Worm (Caenorhabditis elegans) whole organism, mixed stage, embryonic: ENCODE results near the gene npr-30.

ENCODE experiments used
- blmp-1 ChIP-seq: fragments of 150-350 bp; optimal IDR thresholded peaks from 2 replicates; lab custom pipeline; 2014; ENCODE audit warnings: missing biosample characterization, missing genetic modification characterization
- ceh-39 ChIP-seq: fragments of 150-350 bp; optimal IDR thresholded peaks from 2 replicates; lab custom pipeline; 2014; ENCODE audit warnings: missing biosample characterization, missing genetic modification characterization
- ceh-43 ChIP-seq: fragments of 200-800 bp; sonication (Bioruptor generic); optimal IDR thresholded peaks from 2 replicates; lab custom pipeline; 2018; ENCODE audit warnings: mild to moderate bottlenecking, missing genetic modification characterization, moderate library complexity, missing compliant biosample characterization
- ces-1 ChIP-seq: fragments of 150-350 bp; optimal IDR thresholded peaks from 2 replicates; lab custom pipeline; 2014; ENCODE audit warnings: missing biosample characterization, missing genetic modification reagents, missing genetic modification characterization
- drap-1 ChIP-seq: fragments of 200-800 bp; sonication (Bioruptor generic); optimal IDR thresholded peaks from 3 replicates; lab custom pipeline; 2018; ENCODE audit warnings: mild to moderate bottlenecking, missing genetic modification characterization, missing compliant biosample characterization
- elt-1 ChIP-seq: sonication (generic microtip); optimal IDR thresholded peaks from 2 replicates; lab custom pipeline; 2017; ENCODE audit warnings: missing genetic modification characterization, mild to moderate bottlenecking, missing compliant biosample characterization, antibody characterized with exemption, moderate library complexity, borderline replicate concordance; ENCODE audit not compliant: insufficient read depth
- elt-3 ChIP-seq: fragments of 150-350 bp; optimal IDR thresholded peaks from 2 replicates; lab custom pipeline; 2014; ENCODE audit warnings: missing biosample characterization, missing genetic modification characterization
- mep-1 ChIP-seq: fragments of 150-350 bp; optimal IDR thresholded peaks from 2 replicates; lab custom pipeline; 2017; ENCODE audit warnings: missing biosample characterization, missing genetic modification reagents, missing genetic modification characterization, inconsistent platforms
- nhr-12 ChIP-seq: fragments of 150-350 bp; optimal IDR thresholded peaks from 2 replicates; lab custom pipeline; 2014; ENCODE audit warnings: missing biosample characterization, missing genetic modification characterization
- nhr-237 ChIP-seq: fragments of 150-350 bp; optimal IDR thresholded peaks from 2 replicates; lab custom pipeline; 2014; ENCODE audit warnings: missing biosample characterization, missing genetic modification characterization
- pha-4 ChIP-seq: fragments of 150-350 bp; optimal IDR thresholded peaks from 2 replicates; lab custom pipeline; 2018; ENCODE audit warnings: missing biosample characterization, missing genetic modification reagents, missing genetic modification characterization
- snpc-4 ChIP-seq: fragments of 150-350 bp; optimal IDR thresholded peaks from 2 replicates; lab custom pipeline; 2014; ENCODE audit warnings: missing biosample characterization, missing genetic modification characterization
- ztf-11 ChIP-seq: fragments of 150-350 bp; optimal IDR thresholded peaks from 2 replicates; lab custom pipeline; 2014; ENCODE audit warnings: missing biosample characterization, missing genetic modification characterization

DNA sequence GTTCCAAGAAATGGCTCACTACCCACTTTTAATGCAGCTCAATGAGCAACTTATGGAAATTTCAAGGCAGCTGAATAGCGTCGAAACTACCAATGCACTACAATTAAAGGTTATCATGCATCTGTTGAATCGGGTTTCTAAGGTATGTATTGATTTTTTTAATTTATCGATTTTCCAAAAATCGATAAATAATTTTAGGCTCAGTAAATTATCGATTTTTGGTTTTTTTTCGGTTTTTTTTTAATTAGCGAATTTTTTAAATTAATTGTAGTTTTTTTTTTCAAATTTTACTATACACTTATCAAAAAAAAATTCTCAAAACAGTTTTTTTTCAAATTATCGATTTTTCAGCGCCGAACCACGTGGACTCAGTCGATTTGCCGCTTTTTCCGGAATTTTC lies 13.7 kb downstream of the npr-30 start:
- TF ChIP-seq ces-1 (GFP tag; lab: Kevin White, UChicago): no peak
- no peak for TF ChIP-seq pha-4 (tag; lab: Kevin White, UChicago)
- TF ChIP-seq snpc-4 (tag; lab: Kevin White, UChicago): no peak
- no peak for TF ChIP-seq ceh-43
- TF ChIP-seq nhr-12 (tag; lab: Kevin White, UChicago): no peak
- TF ChIP-seq nhr-237 (tag; lab: Kevin White, UChicago): no peak
- no peak for TF ChIP-seq ztf-11 (tag; lab: Kevin White, UChicago)
- TF ChIP-seq ceh-39 (tag; lab: Kevin White, UChicago): no peak
- TF ChIP-seq mep-1 (tag; lab: Kevin White, UChicago): no peak
- TF ChIP-seq blmp-1 (tag; lab: Kevin White, UChicago): no peak
- no peak for TF ChIP-seq elt-1 (tag; lab: Kevin White, UChicago)
- TF ChIP-seq elt-3 (tag; lab: Kevin White, UChicago): no peak
- TF ChIP-seq drap-1 (GFP tag; lab: Kevin White, UChicago): no peak
